Fruit fly (Drosophila melanogaster): ENCODE data around the gene TBC1D16.
A peak's percentile ranks its signal among the peaks of the same experiment; 100 is the strongest.

The TBC1D16 gene

dm6 chr2L:10472257-10472656 lies 36.8 kb upstream of the TBC1D16 start:
- TF ChIP-seq kay (GFP tag; ENCODE audit: borderline replicate concordance) (peak; percentile 67), Hr96 (GFP tag; optimal IDR thresholded peaks at IDR 0.05) (no peak)

- TF ChIP-seq tj (GFP tag; optimal IDR thresholded peaks at IDR 0.05) = no peak
- TF ChIP-seq Clk (GFP tag; optimal IDR thresholded peaks at IDR 0.05) = no peak
- no peak for TF ChIP-seq CG11617 (GFP tag; optimal IDR thresholded peaks at IDR 0.05)
- no peak for TF ChIP-seq CG7045 (GFP tag; optimal IDR thresholded peaks at IDR 0.05)
Observed at dm6 chr2L:10470211-10470610, 34.8 kb upstream of the TBC1D16 start.

- TF ChIP-seq tj (GFP tag; optimal IDR thresholded peaks at IDR 0.05) = no peak
- TF ChIP-seq cnc (optimal IDR thresholded peaks at IDR 0.05) = no peak
- TF ChIP-seq CG11617 (GFP tag; optimal IDR thresholded peaks at IDR 0.05) = no peak
- no peak for TF ChIP-seq toe (GFP tag; optimal IDR thresholded peaks at IDR 0.05)
- no peak for TF ChIP-seq Hr96 (GFP tag; optimal IDR thresholded peaks at IDR 0.05)
- TF ChIP-seq CG1620 (GFP tag; optimal IDR thresholded peaks at IDR 0.05) = no peak
- TF ChIP-seq CG5204 (GFP tag; optimal IDR thresholded peaks at IDR 0.05) = no peak
- TF ChIP-seq ovo (GFP tag; optimal IDR thresholded peaks at IDR 0.05) = no peak
Observed at dm6 chr2L:10468978-10469377, 33.5 kb upstream of the TBC1D16 start.

dm6 chr2L:10468388-10468787 lies 32.9 kb upstream of the TBC1D16 start:
- TF ChIP-seq Clk (GFP tag; optimal IDR thresholded peaks at IDR 0.05) = no peak
- peak; percentile 15 for TF ChIP-seq CG7045 (GFP tag; optimal IDR thresholded peaks at IDR 0.05)
- TF ChIP-seq ovo (GFP tag; optimal IDR thresholded peaks at IDR 0.05) = no peak
- no peak for TF ChIP-seq CG5204 (GFP tag; optimal IDR thresholded peaks at IDR 0.05)
- no peak for TF ChIP-seq bab1 (GFP tag; optimal IDR thresholded peaks at IDR 0.05)
- no peak for TF ChIP-seq CG1620 (GFP tag; optimal IDR thresholded peaks at IDR 0.05)
- no peak for TF ChIP-seq CG14711 (tag; optimal IDR thresholded peaks at IDR 0.05)
- TF ChIP-seq toe (GFP tag; optimal IDR thresholded peaks at IDR 0.05) = no peak
- TF ChIP-seq Mnt (GFP tag; optimal IDR thresholded peaks at IDR 0.05) = no peak
- no peak for TF ChIP-seq CG7101 (tag; optimal IDR thresholded peaks at IDR 0.05)
- TF ChIP-seq cnc (optimal IDR thresholded peaks at IDR 0.05) = no peak
- peak; percentile 11 for TF ChIP-seq kay (GFP tag; ENCODE audit: borderline replicate concordance)
- TF ChIP-seq CG12768 (GFP tag; optimal IDR thresholded peaks at IDR 0.05) = no peak

DNA sequence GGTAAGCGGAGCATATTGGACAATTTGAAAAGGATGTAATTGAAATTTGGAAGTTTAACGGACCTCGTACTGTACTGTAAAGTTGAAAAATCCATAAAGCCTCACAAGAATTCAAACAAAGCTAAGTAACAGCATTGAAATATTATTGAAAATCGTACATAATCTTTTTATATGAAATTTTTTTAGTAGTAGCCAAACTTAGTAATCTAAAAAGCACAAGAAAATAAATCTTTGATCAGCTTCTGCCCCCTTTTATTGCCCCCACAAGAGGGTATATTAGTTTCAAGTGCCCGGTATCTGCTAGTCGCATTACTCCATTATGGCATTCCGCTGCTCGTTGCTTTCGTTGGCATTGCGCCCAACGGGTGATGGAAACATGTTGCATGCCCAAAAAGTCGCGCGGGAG lies 31.4 kb upstream of the TBC1D16 start:
- TF ChIP-seq CG33017 (tag; optimal IDR thresholded peaks at IDR 0.05) (no peak), CG12768 (GFP tag; optimal IDR thresholded peaks at IDR 0.05) (no peak), CG5204 (GFP tag; optimal IDR thresholded peaks at IDR 0.05) (no peak), cnc (optimal IDR thresholded peaks at IDR 0.05) (no peak), Hr96 (GFP tag; optimal IDR thresholded peaks at IDR 0.05) (no peak), pad (GFP tag; optimal IDR thresholded peaks at IDR 0.05) (no peak), ovo (GFP tag; optimal IDR thresholded peaks at IDR 0.05) (no peak), bab1 (GFP tag; optimal IDR thresholded peaks at IDR 0.05) (no peak)

DNA sequence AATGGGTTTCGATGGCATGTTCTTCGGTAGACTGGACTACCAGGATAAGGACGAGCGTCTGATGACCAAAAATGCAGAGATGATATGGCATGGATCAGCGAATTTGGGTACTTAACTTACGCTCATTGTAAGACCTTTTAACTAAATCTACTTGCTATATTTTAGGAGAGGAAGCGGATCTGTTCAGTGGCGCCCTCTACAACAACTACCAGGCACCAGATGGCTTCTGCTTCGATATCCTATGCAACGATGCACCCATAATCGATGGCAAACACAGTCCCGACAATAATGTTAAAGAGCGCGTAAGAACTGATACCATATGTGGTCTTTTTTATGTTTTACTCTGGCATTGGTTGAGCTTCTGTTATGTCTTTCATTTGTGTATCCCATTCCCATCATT lies 23.5 kb upstream of the TBC1D16 start:
- TF ChIP-seq CG5204 (GFP tag; optimal IDR thresholded peaks at IDR 0.05) (no peak), CG12768 (GFP tag; optimal IDR thresholded peaks at IDR 0.05) (no peak), CG11617 (GFP tag; optimal IDR thresholded peaks at IDR 0.05) (no peak), ovo (GFP tag; optimal IDR thresholded peaks at IDR 0.05) (no peak), Mnt (GFP tag; optimal IDR thresholded peaks at IDR 0.05) (no peak), CG7101 (tag; optimal IDR thresholded peaks at IDR 0.05) (no peak), pad (GFP tag; optimal IDR thresholded peaks at IDR 0.05) (no peak), bab1 (GFP tag; optimal IDR thresholded peaks at IDR 0.05) (no peak), Crg-1 (GFP tag; optimal IDR thresholded peaks at IDR 0.05) (no peak), CG33017 (tag; optimal IDR thresholded peaks at IDR 0.05) (no peak)

DNA sequence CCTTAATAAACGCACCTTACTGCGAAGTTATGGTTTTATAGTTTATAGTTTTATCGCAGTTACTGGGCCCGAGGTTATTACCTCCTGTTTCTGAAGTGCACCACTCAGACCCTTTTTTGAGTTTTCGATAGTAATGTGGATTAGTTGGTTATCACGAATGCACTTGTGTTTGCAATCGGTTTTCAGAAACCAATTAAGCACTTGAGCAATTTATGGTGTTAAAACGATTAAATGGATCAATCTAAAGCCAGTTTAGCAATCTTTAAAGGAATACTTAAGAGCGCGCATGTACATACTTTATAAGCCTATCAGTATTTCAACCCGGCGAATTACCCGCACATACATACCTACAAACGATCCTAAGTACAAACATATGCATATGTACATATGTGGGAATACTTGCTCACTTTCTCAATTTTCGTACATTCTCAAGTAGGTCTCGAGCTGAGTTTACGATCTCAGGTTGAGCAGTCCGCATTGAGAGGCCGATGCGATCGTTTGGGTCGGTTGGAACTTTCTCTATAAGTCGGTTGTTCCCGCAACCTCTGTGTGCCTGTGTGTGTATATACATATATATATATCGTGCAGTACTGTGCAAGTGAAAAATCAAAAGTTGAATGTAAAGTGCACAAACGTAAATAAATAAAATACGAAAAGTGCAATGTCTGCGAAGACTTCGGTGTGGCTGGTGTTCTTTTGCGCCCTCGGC lies 21.9 kb upstream of the TBC1D16 start, which contains the start of the genes LManI and LManII:
Gene LManI, minus strand, starts transcription at position 51 of the 709 bp plus-strand sequence.
Gene LManII, plus strand, starts transcription at position 468 of the 709 bp plus-strand sequence.
- TF ChIP-seq CG33017 (tag; optimal IDR thresholded peaks at IDR 0.05) = peak; percentile 9
- no peak for TF ChIP-seq CG11617 (GFP tag; optimal IDR thresholded peaks at IDR 0.05)
- TF ChIP-seq CG5204 (GFP tag; optimal IDR thresholded peaks at IDR 0.05) = no peak
- TF ChIP-seq toe (GFP tag; optimal IDR thresholded peaks at IDR 0.05) = no peak
- peak; percentile 70 for TF ChIP-seq kay (GFP tag; ENCODE audit: borderline replicate concordance)
- TF ChIP-seq Mnt (GFP tag; optimal IDR thresholded peaks at IDR 0.05) = peak; percentile 9
- TF ChIP-seq cic (GFP tag; optimal IDR thresholded peaks at IDR 0.05) = peak; percentile 34
- TF ChIP-seq Crg-1 (GFP tag; optimal IDR thresholded peaks at IDR 0.05) = no peak
- TF ChIP-seq CG12768 (GFP tag; optimal IDR thresholded peaks at IDR 0.05) = peak; percentile 12
- peak; percentile 73 for TF ChIP-seq tj (GFP tag; optimal IDR thresholded peaks at IDR 0.05)
- no peak for TF ChIP-seq bab1 (GFP tag; optimal IDR thresholded peaks at IDR 0.05)
- no peak for TF ChIP-seq CG7101 (tag; optimal IDR thresholded peaks at IDR 0.05)
- TF ChIP-seq CG14711 (tag; optimal IDR thresholded peaks at IDR 0.05) = no peak
- TF ChIP-seq cnc (optimal IDR thresholded peaks at IDR 0.05) = no peak
